Worm (Caenorhabditis elegans) whole organism, L1 larva: ENCODE data around the gene F41E6.7.

Experiments
- C04F5.9 ChIP-seq: sonication (generic microtip); optimal IDR thresholded peaks from 2 replicates; lab custom pipeline; 2016; ENCODE audit warnings: missing genetic modification characterization, missing compliant biosample characterization
- C16A3.4 ChIP-seq: fragments of 150-350 bp; optimal IDR thresholded peaks from 2 replicates; lab custom pipeline; 2014; ENCODE audit warnings: missing biosample characterization, missing genetic modification characterization
- C34B4.2 ChIP-seq: sonication (generic microtip); optimal IDR thresholded peaks from 2 replicates; lab custom pipeline; 2017; ENCODE audit warnings: mild to moderate bottlenecking, missing genetic modification characterization, missing compliant biosample characterization
- F16B12.6 ChIP-seq: fragments of 150-350 bp; optimal IDR thresholded peaks from 2 replicates; lab custom pipeline; 2014; ENCODE audit warnings: missing biosample characterization, missing genetic modification characterization
- aha-1 ChIP-seq: fragments of 150-350 bp; optimal IDR thresholded peaks from 2 replicates; lab custom pipeline; 2014; ENCODE audit warnings: missing biosample characterization, missing genetic modification characterization
- alr-1 ChIP-seq: fragments of 200-800 bp; sonication (Bioruptor generic); optimal IDR thresholded peaks from 2 replicates; lab custom pipeline; 2018; ENCODE audit warnings: borderline replicate concordance, mild to moderate bottlenecking, missing genetic modification characterization, missing compliant biosample characterization
- ama-1 ChIP-seq: fragments of 150-350 bp; optimal IDR thresholded peaks from 2 replicates; lab custom pipeline; 2014
- blmp-1 ChIP-seq: fragments of 150-350 bp; optimal IDR thresholded peaks from 2 replicates; lab custom pipeline; 2014; ENCODE audit warnings: missing biosample characterization, missing genetic modification characterization
- ceh-8 ChIP-seq: fragments of 200-800 bp; sonication (Bioruptor generic); optimal IDR thresholded peaks from 2 replicates; lab custom pipeline; 2018; ENCODE audit warnings: mild to moderate bottlenecking, missing genetic modification characterization, moderate library complexity, missing compliant biosample characterization
- ceh-88 ChIP-seq: fragments of 200-800 bp; sonication (Bioruptor generic); IDR thresholded peaks from 2 replicates; pipeline ENCODE4 v1.3.6; 2022; ENCODE audit warnings: missing genetic modification characterization, missing compliant biosample characterization
- ceh-90 ChIP-seq: sonication (generic microtip); optimal IDR thresholded peaks from 2 replicates; lab custom pipeline; 2016; ENCODE audit warnings: missing genetic modification characterization, missing compliant biosample characterization
- ces-1 ChIP-seq: fragments of 150-350 bp; optimal IDR thresholded peaks from 2 replicates; lab custom pipeline; 2014; ENCODE audit warnings: missing biosample characterization, missing genetic modification reagents, missing genetic modification characterization
- dpl-1 ChIP-seq, 3 experiments: fragments of 150-350 bp in 2 of 3; sonication (generic microtip) in 1 of 3; optimal IDR thresholded peaks; 2 replicates each; lab custom pipeline; 2014 to 2017; ENCODE audit warnings: missing biosample characterization in 3 of 3, missing genetic modification characterization in 3 of 3, missing genetic modification reagents in 3 of 3
- dsc-1 ChIP-seq: sonication (generic microtip); optimal IDR thresholded peaks from 2 replicates; lab custom pipeline; 2016; ENCODE audit warnings: mild to moderate bottlenecking, missing genetic modification characterization, missing compliant biosample characterization
- efl-1 ChIP-seq, 4 experiments: fragments of 150-350 bp; optimal IDR thresholded peaks in 3 of 4; peaks in 1 of 4; 1 replicate in 1 of 4; 2 replicates in 3 of 4; lab custom pipeline; 2014; ENCODE audit warnings: missing biosample characterization in 2 of 4, missing genetic modification characterization in 2 of 4, missing genetic modification reagents in 2 of 4
- efl-3 ChIP-seq: fragments of 200-800 bp; sonication (Bioruptor generic); optimal IDR thresholded peaks from 2 replicates; lab custom pipeline; 2018; ENCODE audit warnings: mild to moderate bottlenecking, missing genetic modification characterization, missing compliant biosample characterization
- egl-13 ChIP-seq: sonication (generic microtip); optimal IDR thresholded peaks from 2 replicates; lab custom pipeline; 2016; ENCODE audit warnings: missing genotype, missing genetic modification reagents, missing genetic modification characterization, missing compliant biosample characterization
- egl-27 ChIP-seq, 2 experiments: fragments of 150-350 bp in 1 of 2; sonication (generic microtip); optimal IDR thresholded peaks; 3 replicates each; lab custom pipeline; 2017 to 2018; ENCODE audit warnings: missing biosample characterization in 2 of 2, missing genetic modification characterization in 2 of 2, missing genetic modification reagents in 2 of 2
- elt-3 ChIP-seq, 6 experiments: fragments of 150-350 bp in 1 of 6; sonication (generic microtip); optimal IDR thresholded peaks; 2 replicates each; lab custom pipeline; 2017 to 2018; ENCODE audit warnings: missing biosample characterization in 6 of 6, missing genetic modification characterization in 6 of 6, inconsistent platforms in 1 of 6
- fkh-8 ChIP-seq: sonication (generic microtip); optimal IDR thresholded peaks from 2 replicates; lab custom pipeline; 2016; ENCODE audit warnings: mild to moderate bottlenecking, missing genetic modification characterization, missing compliant biosample characterization
- fos-1 ChIP-seq: fragments of 150-350 bp; optimal IDR thresholded peaks from 2 replicates; lab custom pipeline; 2014; ENCODE audit warnings: missing biosample characterization, missing genetic modification characterization
- grh-1 ChIP-seq: fragments of 200-800 bp; sonication (Bioruptor generic); IDR thresholded peaks from 2 replicates; pipeline ENCODE4 v1.3.6; 2022; ENCODE audit warnings: missing genetic modification reagents, missing genetic modification characterization, missing compliant biosample characterization
- hpl-2 ChIP-seq: fragments of 150-350 bp; optimal IDR thresholded peaks from 2 replicates; lab custom pipeline; 2014; ENCODE audit warnings: missing biosample characterization, missing genetic modification reagents, missing genetic modification characterization
- irx-1 ChIP-seq: sonication (generic microtip); optimal IDR thresholded peaks from 2 replicates; lab custom pipeline; 2016; ENCODE audit warnings: missing genetic modification characterization, missing compliant biosample characterization
- jun-1 ChIP-seq: fragments of 150-350 bp; optimal IDR thresholded peaks from 2 replicates; lab custom pipeline; 2014; ENCODE audit warnings: missing biosample characterization, missing genetic modification reagents, missing genetic modification characterization
- lin-13 ChIP-seq: fragments of 150-350 bp; optimal IDR thresholded peaks from 2 replicates; lab custom pipeline; 2014; ENCODE audit warnings: missing biosample characterization, missing genetic modification reagents, missing genetic modification characterization
- lin-14 ChIP-seq: fragments of 200-800 bp; sonication (Bioruptor generic); optimal IDR thresholded peaks from 2 replicates; lab custom pipeline; 2018; ENCODE audit warnings: mild to moderate bottlenecking, missing genetic modification characterization, moderate library complexity, missing compliant biosample characterization
- lin-15B ChIP-seq: fragments of 150-350 bp; sonication (generic microtip); optimal IDR thresholded peaks from 3 replicates; lab custom pipeline; 2014; ENCODE audit warnings: missing biosample characterization, missing genetic modification characterization
- lir-3 ChIP-seq: sonication (generic microtip); optimal IDR thresholded peaks from 2 replicates; lab custom pipeline; 2016; ENCODE audit warnings: mild to moderate bottlenecking, missing genetic modification characterization, moderate library complexity, missing compliant biosample characterization; ENCODE audit not compliant: poor library complexity
- lsy-2 ChIP-seq, 2 experiments: fragments of 150-350 bp; optimal IDR thresholded peaks; 2 replicates each; lab custom pipeline; 2014; ENCODE audit warnings: missing biosample characterization in 2 of 2, missing genetic modification characterization in 2 of 2
- mab-9 ChIP-seq: fragments of 200-800 bp; sonication (Bioruptor generic); IDR thresholded peaks from 2 replicates; pipeline ENCODE4 v1.3.6; 2022; ENCODE audit warnings: missing genetic modification reagents, missing genetic modification characterization, missing compliant biosample characterization
- mdl-1 ChIP-seq, 2 experiments: fragments of 150-350 bp; optimal IDR thresholded peaks; 2 replicates each; lab custom pipeline; 2014 to 2017; ENCODE audit warnings: missing biosample characterization in 2 of 2, missing genetic modification characterization in 2 of 2, inconsistent platforms in 1 of 2
- mef-2 ChIP-seq: fragments of 150-350 bp; optimal IDR thresholded peaks from 2 replicates; lab custom pipeline; 2014; ENCODE audit warnings: missing biosample characterization, missing genetic modification characterization
- mep-1 ChIP-seq: fragments of 150-350 bp; optimal IDR thresholded peaks from 2 replicates; lab custom pipeline; 2014; ENCODE audit warnings: missing biosample characterization, missing genetic modification characterization
- nhr-12 ChIP-seq: sonication (generic microtip); optimal IDR thresholded peaks from 2 replicates; lab custom pipeline; 2017; ENCODE audit warnings: missing biosample characterization, missing genetic modification characterization
- nhr-19 ChIP-seq: fragments of 200-800 bp; sonication (Bioruptor generic); conservative IDR thresholded peaks from 2 replicates; pipeline ENCODE4 v1.3.6; 2022; ENCODE audit warnings: missing genetic modification characterization, missing compliant biosample characterization
- nhr-47 ChIP-seq: sonication (generic microtip); optimal IDR thresholded peaks from 2 replicates; lab custom pipeline; 2016; ENCODE audit warnings: mild to moderate bottlenecking, missing genetic modification characterization, moderate library complexity, missing compliant biosample characterization
- nhr-71 ChIP-seq: sonication (generic microtip); optimal IDR thresholded peaks from 2 replicates; lab custom pipeline; 2016; ENCODE audit warnings: mild to moderate bottlenecking, missing genetic modification characterization, moderate library complexity, missing compliant biosample characterization
- nhr-76 ChIP-seq: sonication (generic microtip); optimal IDR thresholded peaks from 2 replicates; lab custom pipeline; 2017; ENCODE audit warnings: missing biosample characterization, missing genetic modification characterization
- nhr-77 ChIP-seq: fragments of 150-350 bp; optimal IDR thresholded peaks from 2 replicates; lab custom pipeline; 2014; ENCODE audit warnings: missing biosample characterization, missing genetic modification characterization
- rnt-1 ChIP-seq: sonication (generic microtip); optimal IDR thresholded peaks from 2 replicates; lab custom pipeline; 2016; ENCODE audit warnings: mild to moderate bottlenecking, missing genetic modification characterization, moderate library complexity, missing compliant biosample characterization
- snpc-4 ChIP-seq: fragments of 150-350 bp; optimal IDR thresholded peaks from 2 replicates; lab custom pipeline; 2014; ENCODE audit warnings: missing biosample characterization, missing genetic modification characterization
- snu-23 ChIP-seq: sonication (generic microtip); optimal IDR thresholded peaks from 2 replicates; lab custom pipeline; 2016; ENCODE audit warnings: missing genetic modification characterization, missing compliant biosample characterization
- sox-4 ChIP-seq: sonication (generic microtip); optimal IDR thresholded peaks from 2 replicates; lab custom pipeline; 2016; ENCODE audit warnings: missing genetic modification characterization, missing compliant biosample characterization
- sup-37 ChIP-seq: fragments of 200-800 bp; sonication (Bioruptor generic); optimal IDR thresholded peaks from 2 replicates; lab custom pipeline; 2018; ENCODE audit warnings: mild to moderate bottlenecking, missing genetic modification characterization, missing compliant biosample characterization
- swsn-7 ChIP-seq: sonication (generic microtip); optimal IDR thresholded peaks from 2 replicates; lab custom pipeline; 2016; ENCODE audit warnings: missing genetic modification characterization, missing compliant biosample characterization
- tbx-2 ChIP-seq: sonication (generic microtip); optimal IDR thresholded peaks from 2 replicates; lab custom pipeline; 2016; ENCODE audit warnings: missing genetic modification characterization, missing compliant biosample characterization
- unc-130 ChIP-seq: fragments of 150-350 bp; optimal IDR thresholded peaks from 2 replicates; lab custom pipeline; 2017; ENCODE audit warnings: missing biosample characterization, missing genetic modification characterization, inconsistent platforms
- unc-30 ChIP-seq: sonication (generic microtip); optimal IDR thresholded peaks from 2 replicates; lab custom pipeline; 2017; ENCODE audit warnings: missing biosample characterization, missing genetic modification characterization
- unc-86 ChIP-seq: sonication (generic microtip); optimal IDR thresholded peaks from 2 replicates; lab custom pipeline; 2016; ENCODE audit warnings: missing genetic modification characterization, missing compliant biosample characterization
- ztf-4 ChIP-seq: fragments of 150-350 bp; optimal IDR thresholded peaks from 2 replicates; lab custom pipeline; 2014; ENCODE audit warnings: missing biosample characterization, missing genetic modification characterization

F41E6.7 gene

ce11 chrV:8632788-8633187 is 33.7 kb upstream of the F41E6.7 start:
- no peak for TF ChIP-seq mep-1
- TF ChIP-seq sup-37 (GFP tag; lab: Kevin White, UChicago), result no peak
- no peak for TF ChIP-seq fos-1
- TF ChIP-seq unc-86 (tag; lab: Kevin White, UChicago), result no peak
- TF ChIP-seq nhr-19, result no peak
- TF ChIP-seq nhr-71, result no peak
- no peak for TF ChIP-seq nhr-47 (tag; lab: Kevin White, UChicago)
- TF ChIP-seq lir-3, result no peak
- no peak for TF ChIP-seq jun-1 (tag; lab: Kevin White, UChicago)
- TF ChIP-seq mab-9 (GFP tag; lab: Robert Waterston, UW), result no peak
- TF ChIP-seq blmp-1 (tag; lab: Kevin White, UChicago), result no peak

DNA sequence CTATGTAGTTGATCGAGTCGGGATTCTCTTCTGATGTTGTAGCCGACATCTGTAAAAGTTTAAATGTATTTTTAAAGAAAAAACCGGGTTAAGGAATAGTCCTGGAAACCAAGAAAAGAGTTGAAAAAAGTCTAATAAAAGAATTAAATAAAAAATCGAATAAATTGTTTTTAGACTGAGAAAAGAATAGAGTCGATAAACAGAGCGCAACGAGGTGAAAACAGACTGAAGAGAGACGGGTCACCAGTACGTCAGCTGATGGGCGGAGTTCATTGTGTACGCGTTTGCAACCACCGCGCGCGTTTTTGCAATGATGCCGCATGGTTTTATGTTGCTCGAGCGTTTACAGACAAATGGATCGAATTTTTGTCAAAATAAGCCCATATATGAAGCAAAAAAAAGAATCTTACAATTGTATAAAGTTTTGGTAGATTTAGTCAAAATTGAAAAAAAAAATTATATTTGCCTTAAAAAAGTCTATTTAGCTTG is 32.2 kb upstream of the F41E6.7 start, which contains the start of gene atg-18:
Gene atg-18, minus strand, starts transcription at position 51 of the 489 bp plus-strand sequence.
- TF ChIP-seq ama-1, result no peak
- no peak for TF ChIP-seq ceh-90 (tag; lab: Kevin White, UChicago)
- TF ChIP-seq mef-2, result peak; percentile 4
- peak; percentile 11 for TF ChIP-seq C04F5.9 (tag; lab: Kevin White, UChicago)
- TF ChIP-seq efl-1 (optimal IDR thresholded peaks at IDR 0.05; lab: Kevin White, UChicago), result peak; percentile 59 to 60
- peak; percentile 44 to 96 for TF ChIP-seq efl-1 (GFP tag; optimal IDR thresholded peaks at IDR 0.05 in 1 of 2; lab: Kevin White, UChicago)
- peak; percentile 46 for TF ChIP-seq fkh-8 (tag; lab: Kevin White, UChicago)
- TF ChIP-seq dsc-1, result peak; percentile 57
- TF ChIP-seq mep-1, result peak; percentile 46
- peak; percentile 63 for TF ChIP-seq hpl-2 (GFP tag; lab: Kevin White, UChicago)
- TF ChIP-seq lin-14 (GFP tag; lab: Kevin White, UChicago), result peak; percentile 87
- peak; percentile 19 for TF ChIP-seq aha-1 (tag; lab: Kevin White, UChicago)
- TF ChIP-seq grh-1, result peak; percentile 59
- TF ChIP-seq F16B12.6 (tag; lab: Kevin White, UChicago), result peak; percentile 23
- TF ChIP-seq ceh-8 (GFP tag; lab: Kevin White, UChicago), result no peak
- no peak for TF ChIP-seq ces-1 (GFP tag; lab: Kevin White, UChicago)
- peak; percentile 58 for TF ChIP-seq unc-130
- peak; percentile 81 for TF ChIP-seq lin-13
- TF ChIP-seq nhr-12 (tag; lab: Kevin White, UChicago), result no peak
- TF ChIP-seq swsn-7, result peak; percentile 74
- peak; percentile 47 for TF ChIP-seq ztf-4 (tag; lab: Kevin White, UChicago)
- peak in 1 of 6 experiments; percentile 54 for TF ChIP-seq elt-3 (tag; optimal IDR thresholded peaks at IDR 0.05; lab: Kevin White, UChicago)
- TF ChIP-seq dpl-1 (GFP tag; optimal IDR thresholded peaks at IDR 0.05; lab: Kevin White, UChicago), result peak; percentile 45 to 63 (median 56)
- peak; percentile 5 for TF ChIP-seq sox-4 (tag; lab: Kevin White, UChicago)
- TF ChIP-seq alr-1 (tag; lab: Kevin White, UChicago), result no peak
- TF ChIP-seq blmp-1 (tag; lab: Kevin White, UChicago), result peak; percentile 76
- peak; percentile 43 for TF ChIP-seq unc-86 (tag; lab: Kevin White, UChicago)
- no peak for TF ChIP-seq ceh-88
- TF ChIP-seq nhr-47 (tag; lab: Kevin White, UChicago), result peak; percentile 79
- peak; percentile 85 for TF ChIP-seq rnt-1 (tag; lab: Kevin White, UChicago)
- TF ChIP-seq snu-23 (GFP tag; lab: Kevin White, UChicago), result peak; percentile 81
- peak; percentile 34 for TF ChIP-seq snpc-4 (tag; lab: Kevin White, UChicago)
- no peak for TF ChIP-seq nhr-76
- no peak for TF ChIP-seq C34B4.2
- TF ChIP-seq egl-13, result no peak
- peak; percentile 69 to 74 for TF ChIP-seq lsy-2 (tag; optimal IDR thresholded peaks at IDR 0.05; lab: Kevin White, UChicago)
- peak; percentile 16 for TF ChIP-seq irx-1 (tag; lab: Kevin White, UChicago)
- peak; percentile 28 for TF ChIP-seq lin-15B (tag; lab: Kevin White, UChicago)
- no peak for TF ChIP-seq egl-27 (tag; optimal IDR thresholded peaks at IDR 0.05; lab: Kevin White, UChicago)
- TF ChIP-seq C16A3.4 (tag; lab: Kevin White, UChicago), result peak; percentile 68
- TF ChIP-seq mdl-1 (tag; optimal IDR thresholded peaks at IDR 0.05; lab: Kevin White, UChicago), result peak in 1 of 2 experiments; percentile 70
- peak; percentile 76 for TF ChIP-seq nhr-19
- peak; percentile 87 for TF ChIP-seq nhr-71
- TF ChIP-seq unc-30 (tag; lab: Kevin White, UChicago), result no peak
- no peak for TF ChIP-seq efl-3
- TF ChIP-seq nhr-77, result no peak
- peak; percentile 77 for TF ChIP-seq tbx-2 (tag; lab: Kevin White, UChicago)
